Worm (Caenorhabditis elegans): ENCODE data around the gene nlp-69.

nlp-69 gene

ce11 chrV:20094908-20095307, at the start of gene nlp-69:
nlp-69 (minus strand) TSS chrV:20095008.
- no peak for TF ChIP-seq scrt-1 (GFP tag; IDR thresholded peaks at IDR 0.05)

DNA sequence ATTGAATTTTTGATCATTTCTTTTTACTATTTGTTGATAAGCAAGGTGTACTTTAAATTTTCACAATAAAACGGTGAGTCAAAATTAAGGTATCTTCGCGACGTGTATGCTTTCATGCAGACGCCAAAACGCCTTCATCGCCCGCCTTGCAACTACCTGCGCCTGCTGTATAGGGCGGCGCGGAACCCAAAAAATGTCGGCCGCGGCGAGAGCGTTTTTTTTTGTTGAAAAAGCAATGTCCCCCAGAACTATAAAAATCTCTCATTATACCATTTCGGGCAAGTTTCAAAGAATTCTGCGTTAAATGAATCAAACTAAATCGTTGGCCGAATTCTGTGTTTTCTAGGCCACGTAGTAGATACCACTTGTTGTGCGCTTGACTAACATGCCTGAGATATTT, 48.9 kb upstream of the nlp-69 start:
- TF ChIP-seq ceh-36 (tag; optimal IDR thresholded peaks at IDR 0.05) (no peak), hmbx-1 (tag; optimal IDR thresholded peaks at IDR 0.05) (no peak), tbx-11 (GFP tag; IDR thresholded peaks at IDR 0.05) (no peak), ets-7 (tag; optimal IDR thresholded peaks at IDR 0.05) (no peak)

ce11 chrV:20142285-20142684, 47.5 kb upstream of the nlp-69 start, which contains the start of gene Y113G7A.12:
Y113G7A.12 (plus strand) TSS chrV:20142585.
- TF ChIP-seq flt-1 (GFP tag; IDR thresholded peaks at IDR 0.05) (no peak), ceh-13 (GFP tag; optimal IDR thresholded peaks at IDR 0.05) (no peak), aly-1 (tag; optimal IDR thresholded peaks at IDR 0.05) (no peak), ceh-36 (tag; optimal IDR thresholded peaks at IDR 0.05) (no peak), scrt-1 (GFP tag; IDR thresholded peaks at IDR 0.05) (no peak), B0310.2 (tag; optimal IDR thresholded peaks at IDR 0.05) (no peak), hmg-4 (GFP tag; optimal IDR thresholded peaks at IDR 0.05) (no peak), hnd-1 (tag; optimal IDR thresholded peaks at IDR 0.05) (no peak), sea-1 (GFP tag; conservative IDR thresholded peaks at IDR 0.05) (no peak), tbx-37 (GFP tag; conservative IDR thresholded peaks at IDR 0.05) (no peak), ets-7 (tag; optimal IDR thresholded peaks at IDR 0.05) (no peak), tra-4 (tag; optimal IDR thresholded peaks at IDR 0.05) (no peak), hmbx-1 (tag; optimal IDR thresholded peaks at IDR 0.05) (no peak), pes-1 (GFP tag; IDR thresholded peaks at IDR 0.05) (no peak)

- TF ChIP-seq ets-7 (tag; optimal IDR thresholded peaks at IDR 0.05) (no peak), flt-1 (GFP tag; IDR thresholded peaks at IDR 0.05) (no peak), tra-4 (tag; optimal IDR thresholded peaks at IDR 0.05) (no peak), scrt-1 (GFP tag; IDR thresholded peaks at IDR 0.05) (no peak), B0310.2 (tag; optimal IDR thresholded peaks at IDR 0.05) (no peak), hnd-1 (tag; optimal IDR thresholded peaks at IDR 0.05) (no peak), ceh-36 (tag; optimal IDR thresholded peaks at IDR 0.05) (no peak), tbx-37 (GFP tag; conservative IDR thresholded peaks at IDR 0.05) (no peak), tbx-11 (GFP tag; IDR thresholded peaks at IDR 0.05) (no peak), aly-1 (tag; optimal IDR thresholded peaks at IDR 0.05) (no peak), hmg-4 (GFP tag; optimal IDR thresholded peaks at IDR 0.05) (no peak), sea-1 (GFP tag; conservative IDR thresholded peaks at IDR 0.05) (no peak), F13C5.2 (tag; optimal IDR thresholded peaks at IDR 0.05) (no peak)
Observed at ce11 chrV:20138407-20139044, 43.7 kb upstream of the nlp-69 start, which contains the start of gene Y113G7A.14. Y113G7A.14 (minus strand) TSS chrV:20138457.

- TF ChIP-seq F13C5.2 (tag; optimal IDR thresholded peaks at IDR 0.05), result no peak
- no peak for TF ChIP-seq hmg-4 (GFP tag; optimal IDR thresholded peaks at IDR 0.05)
- TF ChIP-seq hnd-1 (tag; optimal IDR thresholded peaks at IDR 0.05), result no peak
- no peak for TF ChIP-seq tra-4 (tag; optimal IDR thresholded peaks at IDR 0.05)
- no peak for TF ChIP-seq ceh-13 (GFP tag; optimal IDR thresholded peaks at IDR 0.05)
- TF ChIP-seq pes-1 (GFP tag; IDR thresholded peaks at IDR 0.05), result no peak
- no peak for TF ChIP-seq ceh-36 (tag; optimal IDR thresholded peaks at IDR 0.05)
- no peak for TF ChIP-seq hmbx-1 (tag; optimal IDR thresholded peaks at IDR 0.05)
- no peak for TF ChIP-seq aly-1 (tag; optimal IDR thresholded peaks at IDR 0.05)
- TF ChIP-seq tbx-11 (GFP tag; IDR thresholded peaks at IDR 0.05), result no peak
- TF ChIP-seq ama-1 (optimal IDR thresholded peaks at IDR 0.05), result no peak
- no peak for TF ChIP-seq sea-1 (GFP tag; conservative IDR thresholded peaks at IDR 0.05)
Observed at ce11 chrV:20135247-20135646, 40.4 kb upstream of the nlp-69 start, which contains the start of gene Y113G7A.22. Y113G7A.22 (minus strand) TSS chrV:20135347.

- TF ChIP-seq tra-4 (tag; optimal IDR thresholded peaks at IDR 0.05), result no peak
- TF ChIP-seq scrt-1 (GFP tag; IDR thresholded peaks at IDR 0.05), result no peak
- TF ChIP-seq B0310.2 (tag; optimal IDR thresholded peaks at IDR 0.05), result no peak
- no peak for TF ChIP-seq ets-7 (tag; optimal IDR thresholded peaks at IDR 0.05)
- TF ChIP-seq hnd-1 (tag; optimal IDR thresholded peaks at IDR 0.05), result no peak
- no peak for TF ChIP-seq ceh-13 (GFP tag; optimal IDR thresholded peaks at IDR 0.05)
- no peak for TF ChIP-seq aly-1 (tag; optimal IDR thresholded peaks at IDR 0.05)
- TF ChIP-seq F13C5.2 (tag; optimal IDR thresholded peaks at IDR 0.05), result no peak
- no peak for TF ChIP-seq hmbx-1 (tag; optimal IDR thresholded peaks at IDR 0.05)
- TF ChIP-seq sea-1 (GFP tag; conservative IDR thresholded peaks at IDR 0.05), result no peak
- no peak for TF ChIP-seq ama-1 (optimal IDR thresholded peaks at IDR 0.05)
- no peak for TF ChIP-seq tbx-37 (GFP tag; conservative IDR thresholded peaks at IDR 0.05)
Observed at ce11 chrV:20134797-20135196, 40.0 kb upstream of the nlp-69 start.

ce11 chrV:20133163-20133562, 38.4 kb upstream of the nlp-69 start, which contains the start of gene ssu-1:
ssu-1 (minus strand) TSS chrV:20133263.
- TF ChIP-seq B0310.2 (tag; optimal IDR thresholded peaks at IDR 0.05) (no peak), tbx-37 (GFP tag; conservative IDR thresholded peaks at IDR 0.05) (no peak), flt-1 (GFP tag; IDR thresholded peaks at IDR 0.05) (no peak), ets-7 (tag; optimal IDR thresholded peaks at IDR 0.05) (no peak), ceh-36 (tag; optimal IDR thresholded peaks at IDR 0.05) (no peak), pes-1 (GFP tag; IDR thresholded peaks at IDR 0.05) (no peak), tra-4 (tag; optimal IDR thresholded peaks at IDR 0.05) (no peak), ama-1 (optimal IDR thresholded peaks at IDR 0.05) (no peak), tbx-11 (GFP tag; IDR thresholded peaks at IDR 0.05) (no peak), aly-1 (tag; optimal IDR thresholded peaks at IDR 0.05) (no peak), scrt-1 (GFP tag; IDR thresholded peaks at IDR 0.05) (no peak), ceh-13 (GFP tag; optimal IDR thresholded peaks at IDR 0.05) (no peak), hmbx-1 (tag; optimal IDR thresholded peaks at IDR 0.05) (no peak), F13C5.2 (tag; optimal IDR thresholded peaks at IDR 0.05) (no peak)

DNA sequence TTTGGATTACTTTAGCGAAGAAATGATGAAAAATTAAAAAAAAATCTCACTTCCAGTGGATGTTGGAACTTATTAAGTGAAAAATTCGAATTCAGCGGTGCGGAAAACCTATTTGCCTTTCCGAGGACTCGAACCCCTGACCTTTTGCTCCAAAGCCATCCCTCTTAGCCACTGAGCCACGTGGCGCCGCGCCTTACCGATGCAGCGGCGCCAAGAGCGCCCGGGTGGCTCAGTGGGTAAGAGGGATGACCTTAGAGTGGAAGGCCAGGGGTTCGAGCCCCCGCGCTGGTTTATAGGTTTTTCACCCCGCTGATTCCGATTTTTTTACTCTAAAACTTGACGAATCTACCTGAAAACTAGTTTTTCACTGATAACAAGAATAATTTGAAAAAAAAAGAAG, 32.7 kb upstream of the nlp-69 start:
- TF ChIP-seq hmbx-1 (tag; optimal IDR thresholded peaks at IDR 0.05) (no peak), pes-1 (GFP tag; IDR thresholded peaks at IDR 0.05) (peak; percentile 37; the same call in 1 of the 2 replicates)

Data from whole organism, early embryonic.